Worm (Caenorhabditis elegans): ENCODE measurements around the gene T01D3.6.

T01D3.6 gene

DNA sequence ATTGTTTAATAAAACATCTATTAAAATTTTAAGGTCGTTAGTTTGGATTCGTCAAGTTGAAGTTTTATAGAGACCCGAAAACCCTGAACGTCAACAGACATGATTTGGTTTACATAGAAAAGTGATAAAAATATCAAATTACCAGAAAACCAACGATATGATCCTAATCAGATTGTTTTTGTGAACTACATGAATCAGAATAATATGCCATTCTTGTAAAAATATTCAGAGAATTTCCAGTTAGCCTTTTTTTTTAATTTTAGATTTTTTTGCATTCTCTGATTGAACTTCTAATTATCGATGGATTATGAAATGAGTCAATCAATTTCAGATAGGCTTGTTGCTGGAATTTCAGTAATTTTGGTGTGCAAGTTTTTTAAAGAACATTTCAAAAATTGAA is 5.6 kb upstream of the T01D3.6 start, which contains the start of gene srx-96:
Gene srx-96, plus strand, starts transcription at position 301 of the 400 bp plus-strand sequence.
- TF ChIP-seq sea-2 (GFP tag; optimal IDR thresholded peaks at IDR 0.05): no peak
- no peak for TF ChIP-seq nhr-43 (tag; optimal IDR thresholded peaks at IDR 0.05; ENCODE audit: poor library complexity, severe bottlenecking)
- no peak for TF ChIP-seq nhr-76 (tag; optimal IDR thresholded peaks at IDR 0.05)
- TF ChIP-seq fos-1 (tag; optimal IDR thresholded peaks at IDR 0.05): no peak
- TF ChIP-seq pqm-1 (tag; optimal IDR thresholded peaks at IDR 0.05): no peak
- no peak for TF ChIP-seq nhr-23 (tag; optimal IDR thresholded peaks at IDR 0.05)
- no peak for TF ChIP-seq ceh-28 (tag; optimal IDR thresholded peaks at IDR 0.05)
- no peak for TF ChIP-seq nhr-25 (tag; optimal IDR thresholded peaks at IDR 0.05)
- TF ChIP-seq fkh-10 (GFP tag; optimal IDR thresholded peaks at IDR 0.05): no peak

DNA sequence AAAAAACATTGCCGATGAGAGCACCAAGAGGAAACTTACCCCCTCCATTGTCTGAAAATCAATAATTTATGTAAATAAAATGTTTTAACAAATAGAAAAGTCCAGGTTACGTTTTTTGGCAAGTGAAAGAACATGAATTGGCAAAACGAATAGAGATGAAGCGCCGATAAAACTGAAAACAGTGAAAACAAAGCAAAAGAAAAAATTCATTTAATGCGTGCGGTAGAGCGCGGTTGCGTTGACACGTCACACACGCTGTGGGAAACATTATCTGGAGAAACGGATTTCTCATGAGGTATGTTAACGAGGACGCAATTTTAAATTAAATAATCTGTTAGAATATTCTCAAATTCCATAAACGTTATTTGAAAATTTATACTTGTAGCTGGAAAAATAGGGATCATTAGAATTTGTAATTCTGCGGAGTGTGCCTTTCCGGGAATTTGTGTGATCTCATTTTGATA is 1.4 kb upstream of the T01D3.6 start, which contains the start of gene zipt-9:
Gene zipt-9, minus strand, starts transcription at position 51 of the 464 bp plus-strand sequence.
- TF ChIP-seq egl-27 (tag; optimal IDR thresholded peaks at IDR 0.05): no peak
- no peak for TF ChIP-seq nhr-67 (tag; optimal IDR thresholded peaks at IDR 0.05)
- TF ChIP-seq nhr-23 (tag; optimal IDR thresholded peaks at IDR 0.05): peak; percentile 67
- TF ChIP-seq pha-4 (tag; optimal IDR thresholded peaks at IDR 0.05): peak; percentile 82
- peak; percentile 76 for TF ChIP-seq nhr-25 (tag; optimal IDR thresholded peaks at IDR 0.05)
- TF ChIP-seq lsy-12 (tag; optimal IDR thresholded peaks at IDR 0.05): peak; percentile 5
- no peak for TF ChIP-seq ama-1 (optimal IDR thresholded peaks at IDR 0.05)
- peak; percentile 56 for TF ChIP-seq skn-1 (tag; optimal IDR thresholded peaks at IDR 0.05)
- no peak for TF ChIP-seq ztf-4 (tag; optimal IDR thresholded peaks at IDR 0.05)
- no peak for TF ChIP-seq fos-1 (tag; optimal IDR thresholded peaks at IDR 0.05)
- TF ChIP-seq ztf-11 (tag; optimal IDR thresholded peaks at IDR 0.05): no peak
- peak; percentile 62 for TF ChIP-seq pqm-1 (tag; optimal IDR thresholded peaks at IDR 0.05)
- TF ChIP-seq unc-39 (tag; optimal IDR thresholded peaks at IDR 0.05): no peak
- TF ChIP-seq nhr-28 (tag; optimal IDR thresholded peaks at IDR 0.05): no peak
- TF ChIP-seq nhr-77 (tag; optimal IDR thresholded peaks at IDR 0.05): no peak
- TF ChIP-seq ceh-28 (tag; optimal IDR thresholded peaks at IDR 0.05): no peak
- TF ChIP-seq mdl-1 (tag; optimal IDR thresholded peaks at IDR 0.05): no peak
- peak; percentile 45 for TF ChIP-seq egl-5 (tag; optimal IDR thresholded peaks at IDR 0.05)
- TF ChIP-seq mml-1 (tag; optimal IDR thresholded peaks at IDR 0.05): no peak
- TF ChIP-seq elt-2 (tag; optimal IDR thresholded peaks at IDR 0.05): peak; percentile 47
- no peak for TF ChIP-seq fkh-2 (tag; optimal IDR thresholded peaks at IDR 0.05)
- no peak for TF ChIP-seq sea-2 (GFP tag; optimal IDR thresholded peaks at IDR 0.05)
- no peak for TF ChIP-seq ZK546.5 (tag; optimal IDR thresholded peaks at IDR 0.05)
- peak; percentile 60 for TF ChIP-seq fkh-10 (GFP tag; optimal IDR thresholded peaks at IDR 0.05)
- no peak for TF ChIP-seq nhr-12 (tag; optimal IDR thresholded peaks at IDR 0.05)
- TF ChIP-seq tbx-2 (tag; optimal IDR thresholded peaks at IDR 0.05): no peak
- TF ChIP-seq daf-12 (tag; optimal IDR thresholded peaks at IDR 0.05): no peak
- TF ChIP-seq elt-1 (tag; optimal IDR thresholded peaks at IDR 0.05): no peak
- no peak for TF ChIP-seq elt-3 (tag; optimal IDR thresholded peaks at IDR 0.05)
- TF ChIP-seq nhr-11 (tag; optimal IDR thresholded peaks at IDR 0.05): peak; percentile 48
- no peak for TF ChIP-seq unc-62 (GFP tag; optimal IDR thresholded peaks at IDR 0.05)
- peak; percentile 72 for TF ChIP-seq lin-39 (tag; optimal IDR thresholded peaks at IDR 0.05)
- peak; percentile 4 for TF ChIP-seq ceh-82 (tag; optimal IDR thresholded peaks at IDR 0.05)
- no peak for TF ChIP-seq eor-1 (tag; optimal IDR thresholded peaks at IDR 0.05)
- TF ChIP-seq ceh-16 (tag; optimal IDR thresholded peaks at IDR 0.05): no peak
- no peak for TF ChIP-seq nhr-76 (tag; optimal IDR thresholded peaks at IDR 0.05)
- no peak for TF ChIP-seq hmg-11 (tag; optimal IDR thresholded peaks at IDR 0.05)
- TF ChIP-seq snpc-4 (tag; optimal IDR thresholded peaks at IDR 0.05): peak; percentile 84
- TF ChIP-seq nhr-237 (tag; optimal IDR thresholded peaks at IDR 0.05): no peak
- peak; percentile 15 for TF ChIP-seq R02D3.7 (tag; optimal IDR thresholded peaks at IDR 0.05)
- peak; percentile 91 for TF ChIP-seq lin-15B (tag; optimal IDR thresholded peaks at IDR 0.05)
- peak; percentile 43 for TF ChIP-seq nhr-43 (tag; optimal IDR thresholded peaks at IDR 0.05; ENCODE audit: poor library complexity, severe bottlenecking)
- TF ChIP-seq jun-1 (tag; optimal IDR thresholded peaks at IDR 0.05): no peak
- no peak for TF ChIP-seq aly-2 (tag; optimal IDR thresholded peaks at IDR 0.05)
- TF ChIP-seq zag-1 (tag; optimal IDR thresholded peaks at IDR 0.05): no peak
- TF ChIP-seq nfya-1 (tag; optimal IDR thresholded peaks at IDR 0.05; ENCODE audit: insufficient read depth): no peak
- no peak for TF ChIP-seq ceh-9 (tag; optimal IDR thresholded peaks at IDR 0.05)
